Worm (Caenorhabditis elegans) whole organism, young adult: ENCODE data around the gene dao-2.

Source experiments
- F22D6.2 ChIP-seq: sonication (generic microtip); optimal IDR thresholded peaks from 2 replicates; lab custom pipeline; 2016; ENCODE audit warnings: mild to moderate bottlenecking, missing genetic modification characterization, missing compliant biosample characterization
- him-1 ChIP-seq: sonication (generic microtip); optimal IDR thresholded peaks from 2 replicates; lab custom pipeline; 2016; ENCODE audit warnings: missing genotype, missing genetic modification reagents, missing genetic modification characterization, missing compliant biosample characterization
- lsy-27 ChIP-seq: sonication (generic microtip); optimal IDR thresholded peaks from 2 replicates; lab custom pipeline; 2017; ENCODE audit warnings: missing genetic modification characterization, mild to moderate bottlenecking, missing compliant biosample characterization, antibody characterized with exemption, missing genotype, borderline replicate concordance; ENCODE audit not compliant: insufficient read depth
- madf-6 ChIP-seq: fragments of 200-800 bp; sonication (Bioruptor generic); IDR thresholded peaks from 2 replicates; pipeline ENCODE4 v1.3.6; 2022; ENCODE audit warnings: missing genetic modification reagents, missing genetic modification characterization, missing compliant biosample characterization

ce11 chrII:4598815-4599214, 36.1 kb downstream of the dao-2 start:
- TF ChIP-seq F22D6.2 (tag; lab: Kevin White, UChicago) (no peak), him-1 (tag; lab: Kevin White, UChicago) (no peak), lsy-27 (tag; lab: Kevin White, UChicago) (no peak), madf-6 (no peak)
